Fruit fly (Drosophila melanogaster) whole organism, embryonic: Measurements from ENCODE around the gene Mst89B.

Experiments
- BtbVII ChIP-seq: fragments of 200-800 bp; sonication (Bioruptor generic); optimal IDR thresholded peaks from 3 replicates; lab custom pipeline; 2017; ENCODE audit warnings: missing biosample characterization, mild to moderate bottlenecking, missing genetic modification characterization
- CG1024 ChIP-seq: fragments of 200-800 bp; sonication (Bioruptor generic); IDR thresholded peaks from 2 replicates; pipeline ENCODE4 v1.3.6; 2022; ENCODE audit warnings: missing biosample characterization, missing genetic modification characterization
- CG12155 ChIP-seq: fragments of 200-800 bp; sonication (Bioruptor generic); optimal IDR thresholded peaks from 3 replicates; lab custom pipeline; 2016; ENCODE audit warnings: missing biosample characterization, missing genetic modification characterization
- CG13424 ChIP-seq: fragments of 200-800 bp; sonication (Bioruptor generic); optimal IDR thresholded peaks from 2 replicates; lab custom pipeline; 2019; ENCODE audit warnings: missing biosample characterization, mild to moderate bottlenecking, missing genetic modification characterization, moderate library complexity
- CG15514 ChIP-seq: fragments of 200-800 bp; sonication (Bioruptor generic); optimal IDR thresholded peaks from 3 replicates; lab custom pipeline; 2017; ENCODE audit warnings: missing biosample characterization, missing genetic modification characterization, mild to moderate bottlenecking, moderate library complexity, missing genetic modification reagents
- CG15601 ChIP-seq: fragments of 200-800 bp; sonication (Bioruptor generic); optimal IDR thresholded peaks from 3 replicates; lab custom pipeline; 2019; ENCODE audit warnings: missing biosample characterization, mild to moderate bottlenecking, missing genetic modification characterization, moderate library complexity
- CG16779 ChIP-seq: fragments of 200-800 bp; sonication (Bioruptor generic); IDR thresholded peaks from 2 replicates; pipeline ENCODE4 v1.3.6; 2022; ENCODE audit warnings: missing biosample characterization, missing genetic modification characterization
- CG17328 ChIP-seq: fragments of 200-800 bp; sonication (Bioruptor generic); IDR thresholded peaks from 2 replicates; pipeline ENCODE4 v1.3.6; 2022; ENCODE audit warnings: missing biosample characterization, missing genetic modification characterization
- CG17829 ChIP-seq: fragments of 200-800 bp; optimal IDR thresholded peaks from 2 replicates; lab custom pipeline; 2019; ENCODE audit warnings: missing biosample characterization, mild to moderate bottlenecking, missing genetic modification characterization, moderate library complexity
- CG18011 ChIP-seq: fragments of 200-800 bp; sonication (Bioruptor generic); optimal IDR thresholded peaks from 2 replicates; lab custom pipeline; 2017; ENCODE audit warnings: missing biosample characterization, missing genetic modification characterization, mild to moderate bottlenecking, moderate library complexity, missing genotype
- CG2889 ChIP-seq: fragments of 200-800 bp; sonication (Bioruptor generic); IDR thresholded peaks from 3 replicates; pipeline ENCODE4 v1.3.6; 2022; ENCODE audit warnings: missing biosample characterization, missing genetic modification characterization
- CG30020 ChIP-seq: fragments of 200-800 bp; optimal IDR thresholded peaks from 2 replicates; lab custom pipeline; 2019; ENCODE audit warnings: missing biosample characterization, mild to moderate bottlenecking, missing genetic modification characterization, moderate library complexity
- CG4424 ChIP-seq: fragments of 200-800 bp; sonication (Bioruptor generic); optimal IDR thresholded peaks from 3 replicates; lab custom pipeline; 2016; ENCODE audit warnings: missing biosample characterization, missing genetic modification characterization
- CG6813 ChIP-seq: fragments of 200-800 bp; sonication (Bioruptor generic); optimal IDR thresholded peaks from 2 replicates; lab custom pipeline; 2017; ENCODE audit warnings: missing biosample characterization, missing genetic modification characterization, mild to moderate bottlenecking, moderate library complexity, missing genetic modification reagents
- CG8944 ChIP-seq: fragments of 200-800 bp; sonication (Bioruptor generic); optimal IDR thresholded peaks from 3 replicates; lab custom pipeline; 2016; ENCODE audit warnings: missing biosample characterization, missing genetic modification characterization
- Dip3 ChIP-seq: fragments of 200-800 bp; sonication (Bioruptor generic); optimal IDR thresholded peaks from 3 replicates; lab custom pipeline; 2016; ENCODE audit warnings: missing biosample characterization, missing genetic modification characterization
- Doc3 ChIP-seq: fragments of 200-800 bp; sonication (Bioruptor generic); IDR thresholded peaks from 3 replicates; pipeline ENCODE4 v1.3.6; 2022; ENCODE audit warnings: missing biosample characterization, missing genetic modification characterization; ENCODE audit not compliant: partially characterized antibody
- E2f2 ChIP-seq: fragments of 200-800 bp; sonication (Bioruptor generic); IDR thresholded peaks from 2 replicates; pipeline ENCODE4 v1.3.6; 2022; ENCODE audit warnings: missing biosample characterization, missing genetic modification characterization
- Ets65A ChIP-seq: fragments of 200-800 bp; sonication (Bioruptor generic); peaks from one replicate; lab custom pipeline; 2016; ENCODE audit warnings: missing biosample characterization, missing genetic modification characterization
- H15 ChIP-seq: fragments of 200-800 bp; sonication (Bioruptor generic); IDR thresholded peaks from 3 replicates; pipeline ENCODE4 v1.3.6; 2022; ENCODE audit warnings: missing biosample characterization, missing genetic modification characterization
- Med ChIP-seq: fragments of 200-800 bp; sonication (Bioruptor generic); peaks from one replicate; lab custom pipeline; 2016; ENCODE audit warnings: missing biosample characterization, missing genetic modification characterization, mild to moderate bottlenecking, inconsistent platforms, moderate library complexity
- NC2α ChIP-seq: fragments of 200-800 bp; sonication (Bioruptor generic); optimal IDR thresholded peaks from 2 replicates; lab custom pipeline; 2016; ENCODE audit warnings: missing biosample characterization, missing genetic modification characterization
- NFAT ChIP-seq: fragments of 200-800 bp; sonication (Bioruptor generic); IDR thresholded peaks from 2 replicates; pipeline ENCODE4 v1.3.6; 2022; ENCODE audit warnings: missing biosample characterization, missing genetic modification characterization
- NK7.1 ChIP-seq: fragments of 200-800 bp; sonication (Bioruptor generic); optimal IDR thresholded peaks from 3 replicates; lab custom pipeline; 2016; ENCODE audit warnings: missing biosample characterization, missing genetic modification characterization
- Ssrp ChIP-seq: fragments of 200-800 bp; sonication (Bioruptor generic); optimal IDR thresholded peaks from 2 replicates; lab custom pipeline; 2018; ENCODE audit warnings: missing biosample characterization, mild to moderate bottlenecking, missing genetic modification characterization, moderate library complexity
- bab2 ChIP-seq: fragments of 200-800 bp; sonication (Bioruptor generic); optimal IDR thresholded peaks from 2 replicates; lab custom pipeline; 2016; ENCODE audit warnings: missing biosample characterization, missing genetic modification characterization
- bcd ChIP-seq: fragments of 200-800 bp; sonication (Bioruptor generic); optimal IDR thresholded peaks from 2 replicates; lab custom pipeline; 2017; ENCODE audit warnings: missing biosample characterization, mild to moderate bottlenecking, missing genetic modification characterization
- cg ChIP-seq: fragments of 200-800 bp; sonication (Bioruptor generic); optimal IDR thresholded peaks from 3 replicates; lab custom pipeline; 2019; ENCODE audit warnings: missing biosample characterization, mild to moderate bottlenecking, missing genetic modification characterization, moderate library complexity
- chif ChIP-seq, 2 experiments: fragments of 200-800 bp; sonication (Bioruptor generic); optimal IDR thresholded peaks; 3 replicates each; lab custom pipeline; 2016; ENCODE audit warnings: missing biosample characterization in 2 of 2, missing genetic modification characterization in 2 of 2
- corto ChIP-seq: fragments of 200-800 bp; sonication (Bioruptor generic); optimal IDR thresholded peaks from 2 replicates; lab custom pipeline; 2016; ENCODE audit warnings: missing biosample characterization, mild to moderate bottlenecking, missing genetic modification characterization, moderate library complexity
- crol ChIP-seq: fragments of 200-800 bp; sonication (Bioruptor generic); IDR thresholded peaks from 2 replicates; pipeline ENCODE4 v1.3.6; 2022; ENCODE audit warnings: missing biosample characterization, missing genetic modification characterization
- dmrt99B ChIP-seq: fragments of 200-800 bp; sonication (Bioruptor generic); optimal IDR thresholded peaks from 2 replicates; lab custom pipeline; 2018; ENCODE audit warnings: missing biosample characterization, mild to moderate bottlenecking, missing genetic modification characterization, moderate library complexity
- hb ChIP-seq: fragments of 200-800 bp; sonication (Bioruptor generic); IDR thresholded peaks from 3 replicates; pipeline ENCODE4 v1.3.6; 2022; ENCODE audit warnings: missing biosample characterization, missing genetic modification characterization; ENCODE audit not compliant: partially characterized antibody
- hkb ChIP-seq, 2 experiments: fragments of 200-800 bp in 1 of 2; fragments of >200 bp in 1 of 2; sonication (Bioruptor generic) in 1 of 2; IDR thresholded peaks in 1 of 2; optimal IDR thresholded peaks in 1 of 2; 2 replicates each; pipeline versions ENCODE4 v1.3.6 to Lab custom; 2017 to 2022; ENCODE audit warnings: missing biosample characterization in 1 of 2, missing genetic modification characterization in 1 of 2
- lab ChIP-seq: fragments of 200-800 bp; sonication (Bioruptor generic); optimal IDR thresholded peaks from 3 replicates; lab custom pipeline; 2017; ENCODE audit warnings: missing biosample characterization, missing genetic modification characterization, mild to moderate bottlenecking, moderate library complexity, missing genetic modification reagents
- lola ChIP-seq, 3 experiments: fragments of >200 bp in 2 of 3; fragments of 200-800 bp in 1 of 3; sonication (Bioruptor generic) in 1 of 3; optimal IDR thresholded peaks; 2 replicates each; lab custom pipeline; 2017 to 2019; ENCODE audit warnings: missing biosample characterization in 3 of 3, missing genetic modification characterization in 3 of 3, mild to moderate bottlenecking in 1 of 3, moderate library complexity in 1 of 3
- nerfin-1 ChIP-seq: fragments of 200-800 bp; sonication (Bioruptor generic); optimal IDR thresholded peaks from 3 replicates; lab custom pipeline; 2019; ENCODE audit warnings: missing biosample characterization, mild to moderate bottlenecking, missing genetic modification characterization, moderate library complexity
- pnt ChIP-seq: fragments of 200-800 bp; sonication (Bioruptor generic); optimal IDR thresholded peaks from 3 replicates; lab custom pipeline; 2016; ENCODE audit warnings: missing biosample characterization, missing genetic modification characterization
- prd ChIP-seq, 3 experiments: fragments of >200 bp in 2 of 3; fragments of 200-800 bp in 1 of 3; sonication (Bioruptor generic) in 1 of 3; optimal IDR thresholded peaks in 2 of 3; IDR thresholded peaks in 1 of 3; 2 replicates in 2 of 3; 3 replicates in 1 of 3; pipeline versions ENCODE4 v1.3.6 to Lab custom; 2017 to 2022; ENCODE audit warnings: missing biosample characterization in 1 of 3, missing genetic modification characterization in 1 of 3
- pum ChIP-seq: fragments of 200-800 bp; sonication (Bioruptor generic); optimal IDR thresholded peaks from 2 replicates; lab custom pipeline; 2016; ENCODE audit warnings: missing biosample characterization, missing genetic modification characterization
- row ChIP-seq: fragments of 200-800 bp; sonication (Bioruptor generic); IDR thresholded peaks from 3 replicates; pipeline ENCODE4 v1.3.6; 2022; ENCODE audit warnings: missing biosample characterization, missing genetic modification characterization
- salm ChIP-seq: fragments of 200-800 bp; sonication (Bioruptor generic); optimal IDR thresholded peaks from 2 replicates; lab custom pipeline; 2018; ENCODE audit warnings: missing biosample characterization, mild to moderate bottlenecking, missing genetic modification characterization
- trh ChIP-seq: fragments of 200-800 bp; sonication (Bioruptor generic); optimal IDR thresholded peaks from 2 replicates; lab custom pipeline; 2016; ENCODE audit warnings: missing biosample characterization, missing genetic modification characterization
- tx ChIP-seq: fragments of 200-800 bp; sonication (Bioruptor generic); optimal IDR thresholded peaks from 2 replicates; lab custom pipeline; 2016; ENCODE audit warnings: missing biosample characterization, missing genetic modification characterization
- vnd ChIP-seq: fragments of 200-800 bp; sonication (Bioruptor generic); IDR thresholded peaks from 3 replicates; pipeline ENCODE4 v1.3.6; 2022; ENCODE audit warnings: missing biosample characterization, missing genetic modification characterization; ENCODE audit not compliant: partially characterized antibody
- yki ChIP-seq: fragments of >200 bp; optimal IDR thresholded peaks from 3 replicates; lab custom pipeline; 2018
- zfh2 ChIP-seq: fragments of 200-800 bp; sonication (Bioruptor generic); optimal IDR thresholded peaks from 2 replicates; lab custom pipeline; 2016; ENCODE audit warnings: missing biosample characterization, missing genetic modification characterization

Gene Mst89B

DNA sequence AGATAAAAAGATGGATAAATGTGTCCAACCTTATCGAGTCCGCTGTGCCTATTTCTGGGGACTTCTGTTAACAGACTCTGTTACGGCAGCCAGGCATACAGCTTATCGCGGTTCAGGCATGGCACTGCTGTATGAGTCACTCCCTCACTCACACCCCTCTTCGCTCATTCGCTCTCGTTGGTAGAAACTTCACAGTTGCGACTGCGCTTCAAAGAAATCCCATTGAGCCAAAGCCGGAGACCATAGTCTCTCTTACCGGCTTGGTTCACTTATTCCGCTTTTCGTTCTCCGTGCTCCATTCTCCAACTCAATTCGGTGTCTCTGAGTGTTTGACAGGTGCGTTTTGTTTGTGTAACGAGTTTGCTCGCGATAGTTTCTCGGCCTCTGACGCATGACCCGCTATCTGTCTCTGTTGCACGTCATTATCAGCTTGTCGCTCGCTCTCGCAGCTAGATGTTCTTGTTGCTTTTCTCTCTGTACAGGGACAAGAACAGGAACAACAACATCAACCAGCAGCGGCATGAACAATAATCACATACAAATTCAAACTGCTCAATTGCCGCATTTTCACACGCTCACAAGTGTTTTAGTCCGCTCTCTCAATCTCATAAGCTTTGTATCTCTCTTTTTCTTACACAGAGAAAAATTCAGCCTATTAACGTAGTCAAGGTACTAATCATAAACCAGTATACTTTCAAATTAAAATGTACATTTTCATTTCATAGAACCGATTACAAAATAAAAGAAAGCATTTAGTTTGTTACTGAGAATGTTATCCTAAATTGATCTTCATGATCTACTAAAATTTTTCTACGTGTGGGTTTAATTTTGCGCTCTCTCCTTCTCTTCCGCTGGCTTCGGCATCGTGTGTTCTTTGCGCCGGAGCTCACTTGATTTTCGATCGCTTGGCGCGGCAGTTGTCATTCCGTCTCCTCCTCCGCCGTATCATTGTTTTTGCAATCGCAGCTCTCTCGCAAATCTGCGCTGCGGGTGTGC lies 13.5 kb downstream of the Mst89B start (continued):
- TF ChIP-seq prd (optimal IDR thresholded peaks at IDR 0.05; lab: Kevin White, UChicago) (no peak), prd (GFP tag; IDR thresholded peaks at IDR 0.05; lab: Robert Waterston, UW) (peak; percentile 100), CG15601 (tag; lab: Kevin White, UChicago) (peak; percentile 99), tx (GFP tag; lab: Kevin White, UChicago) (peak; percentile 99), Ssrp (tag; lab: Kevin White, UChicago) (peak; percentile 99), dmrt99B (tag; lab: Kevin White, UChicago) (peak; percentile 99), CG15514 (GFP tag; lab: Kevin White, UChicago) (peak; percentile 94), H15 (peak; percentile 99), BtbVII (GFP tag; lab: Kevin White, UChicago) (peak; percentile 99), lab (peak; percentile 100), bab2 (peak; percentile 100), CG17829 (tag; lab: Kevin White, UChicago) (peak; percentile 100), pum (GFP tag; lab: Kevin White, UChicago) (peak; percentile 99), CG4424 (GFP tag; lab: Kevin White, UChicago) (peak; percentile 99), chif (GFP tag; optimal IDR thresholded peaks at IDR 0.05; lab: Kevin White, UChicago) (peak; percentile 99 to 100), nerfin-1 (tag; lab: Kevin White, UChicago) (peak; percentile 99), salm (tag; lab: Kevin White, UChicago) (peak; percentile 99), hkb (optimal IDR thresholded peaks at IDR 0.05; lab: Kevin White, UChicago) (no peak), hkb (GFP tag; IDR thresholded peaks at IDR 0.05; lab: Robert Waterston, UW) (peak; percentile 100), CG2889 (peak; percentile 99), CG17328 (GFP tag; lab: Robert Waterston, UW) (peak; percentile 100), NC2α (peak; percentile 99), pnt (peak; percentile 99), CG12155 (GFP tag; lab: Kevin White, UChicago) (peak; percentile 99), crol (peak; percentile 83), CG30020 (tag; lab: Kevin White, UChicago) (peak; percentile 91), hb (GFP tag; lab: Robert Waterston, UW) (no peak), Med (GFP tag; lab: Kevin White, UChicago) (peak; percentile 100), Dip3 (GFP tag; lab: Kevin White, UChicago) (peak; percentile 98), Ets65A (peak; percentile 100), corto (GFP tag; lab: Kevin White, UChicago) (peak; percentile 99), CG16779 (peak; percentile 99), CG8944 (GFP tag; lab: Kevin White, UChicago) (peak; percentile 99), cg (GFP tag; lab: Kevin White, UChicago) (peak; percentile 86), lola (GFP tag; optimal IDR thresholded peaks at IDR 0.05; lab: Kevin White, UChicago) (peak in 1 of 3 experiments; percentile 100), bcd (GFP tag; lab: Kevin White, UChicago) (peak; percentile 99), zfh2 (GFP tag; lab: Kevin White, UChicago) (peak; percentile 98), row (GFP tag; lab: Robert Waterston, UW) (peak; percentile 100), NFAT (GFP tag; lab: Robert Waterston, UW) (peak; percentile 99), yki (lab: Kevin White, UChicago) (peak; percentile 38), CG18011 (peak; percentile 93), CG13424 (tag; lab: Kevin White, UChicago) (peak; percentile 100), E2f2 (GFP tag; lab: Robert Waterston, UW) (peak; percentile 94), vnd (GFP tag; lab: Robert Waterston, UW) (no peak), trh (peak; percentile 99), CG6813 (peak; percentile 99), NK7.1 (GFP tag; lab: Kevin White, UChicago) (peak; percentile 99), CG1024 (GFP tag; lab: Robert Waterston, UW) (peak; percentile 97), Doc3 (0 out of 3 replicates have a peak, but pooled peaks have one; percentile 26)
